Fruit fly (Drosophila melanogaster): ENCODE measurements around the gene Klp3A.

The Klp3A gene

DNA sequence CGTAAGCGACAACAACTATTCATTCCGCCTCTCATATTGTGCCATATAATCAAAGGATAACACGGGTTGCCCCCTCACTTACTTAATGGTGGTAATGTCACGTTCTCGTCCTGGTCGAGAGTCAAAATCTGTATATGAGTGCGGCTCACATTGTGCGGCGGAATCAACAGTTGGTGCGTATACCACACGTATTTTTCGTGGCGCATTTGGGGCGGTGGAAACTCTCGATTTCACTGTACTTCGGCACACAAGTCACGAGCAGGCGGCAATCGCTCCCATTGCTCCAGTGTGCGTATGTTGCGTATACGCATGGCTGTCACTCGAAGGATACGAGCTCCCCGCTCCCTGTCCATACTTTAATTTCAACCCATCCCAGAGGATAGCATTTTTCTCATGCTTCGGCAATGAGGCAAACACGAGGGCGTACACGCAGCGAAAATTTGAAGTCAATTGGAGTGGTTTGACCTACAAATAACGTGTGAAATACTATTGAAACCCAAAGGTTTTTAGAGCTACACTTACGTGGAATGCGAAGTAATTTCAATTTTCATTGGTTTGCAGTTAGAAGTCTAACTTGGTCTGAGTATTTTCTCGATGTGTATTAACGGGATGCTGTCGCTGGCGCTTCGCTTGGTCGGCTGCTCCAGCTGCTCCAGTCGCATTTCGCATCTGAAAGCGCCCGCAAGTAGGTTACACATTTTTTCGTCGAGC lies 21.9 kb downstream of the Klp3A start (continued):
- TF ChIP-seq CG7745 (tag; optimal IDR thresholded peaks at IDR 0.05): no peak

DNA sequence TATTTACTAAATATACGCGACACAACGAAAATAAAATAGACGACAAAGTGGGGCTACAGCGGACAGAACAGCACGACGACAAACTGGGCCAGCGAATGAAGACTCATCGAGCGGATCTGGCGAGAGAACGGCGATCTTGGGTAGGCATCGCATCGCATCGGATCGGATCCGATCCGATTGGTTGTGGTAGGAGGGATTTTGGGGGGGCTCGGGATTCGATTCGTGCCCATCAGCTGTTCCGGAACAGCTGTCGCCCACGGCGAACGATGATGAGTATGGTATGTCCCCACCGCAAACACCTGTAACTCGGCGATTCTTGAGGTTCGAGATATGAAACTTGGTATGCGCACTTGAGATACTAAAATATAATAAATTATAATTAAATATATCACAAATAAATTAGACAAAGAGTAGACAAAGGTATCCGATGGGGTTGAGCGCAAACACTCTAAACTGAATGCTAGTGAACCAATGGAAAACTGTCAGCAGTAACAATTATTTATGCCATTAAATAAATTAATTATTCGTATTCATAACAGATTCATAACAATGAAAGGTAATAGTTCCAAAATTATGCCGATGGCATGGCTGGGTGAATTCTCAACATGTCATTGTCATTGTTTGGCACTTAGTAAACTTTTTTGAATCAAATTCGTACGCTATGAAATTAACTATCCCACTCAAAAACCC lies 23.4 kb downstream of the Klp3A start, which contains the start of the genes Vha36-3 and AANATL7:
TSS of gene Vha36-3 (minus strand) at position 242 of the 690 bp plus-strand sequence.
TSS of gene AANATL7 (plus strand) at position 640 of the 690 bp plus-strand sequence.
- TF ChIP-seq CG14050 (GFP tag; IDR thresholded peaks at IDR 0.05): no peak
- peak; percentile 90 for TF ChIP-seq Deaf1 (tag; optimal IDR thresholded peaks at IDR 0.05)
- TF ChIP-seq gem (tag; optimal IDR thresholded peaks at IDR 0.05): no peak
- no peak for TF ChIP-seq CHES-1-like (GFP tag; optimal IDR thresholded peaks at IDR 0.05)
- no peak for TF ChIP-seq CG2875 (GFP tag; optimal IDR thresholded peaks at IDR 0.05)
- TF ChIP-seq CkIIα-i1 (GFP tag; IDR thresholded peaks at IDR 0.05): no peak
- TF ChIP-seq tio (GFP tag; optimal IDR thresholded peaks at IDR 0.05): no peak
- TF ChIP-seq CG12659 (GFP tag; optimal IDR thresholded peaks at IDR 0.05): no peak
- TF ChIP-seq crp (GFP tag; optimal IDR thresholded peaks at IDR 0.05): peak in 1 of 2 experiments; percentile 63
- peak; percentile 28 for TF ChIP-seq kah (GFP tag; optimal IDR thresholded peaks at IDR 0.05)
- no peak for TF ChIP-seq seq (GFP tag; IDR thresholded peaks at IDR 0.05)
- no peak for TF ChIP-seq CG7556 (GFP tag; optimal IDR thresholded peaks at IDR 0.05)
- no peak for TF ChIP-seq CG34376 (GFP tag; optimal IDR thresholded peaks at IDR 0.05)

DNA sequence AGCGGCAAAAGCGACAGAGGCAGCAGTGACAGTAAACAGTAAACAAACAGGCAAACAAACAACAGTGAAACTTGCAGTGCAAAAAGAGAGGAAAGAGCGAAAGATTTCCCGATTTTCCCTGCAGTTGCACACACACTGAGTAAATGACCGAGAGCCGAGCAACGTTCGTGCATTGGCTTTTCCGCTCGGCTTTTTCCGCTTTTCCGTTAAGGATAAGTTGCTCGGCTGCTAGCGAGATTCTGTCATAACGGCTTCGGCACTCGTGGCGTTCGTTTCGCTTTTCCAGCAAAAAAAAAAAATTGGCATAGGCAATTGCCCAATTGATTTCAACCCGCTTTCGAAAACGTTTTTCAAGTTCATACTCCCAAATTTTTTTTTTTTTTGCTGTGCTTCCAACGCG lies 50.0 kb downstream of the Klp3A start:
- TF ChIP-seq CG1024 (GFP tag; IDR thresholded peaks at IDR 0.05) (no peak), Ets97D (GFP tag; optimal IDR thresholded peaks at IDR 0.05) (no peak), Deaf1 (tag; optimal IDR thresholded peaks at IDR 0.05) (peak; percentile 90), Dp (GFP tag; optimal IDR thresholded peaks at IDR 0.05) (no peak), CG15011 (GFP tag; optimal IDR thresholded peaks at IDR 0.05) (no peak), jumu (GFP tag; optimal IDR thresholded peaks at IDR 0.05) (no peak), Dip3 (GFP tag; optimal IDR thresholded peaks at IDR 0.05) (no peak)

DNA sequence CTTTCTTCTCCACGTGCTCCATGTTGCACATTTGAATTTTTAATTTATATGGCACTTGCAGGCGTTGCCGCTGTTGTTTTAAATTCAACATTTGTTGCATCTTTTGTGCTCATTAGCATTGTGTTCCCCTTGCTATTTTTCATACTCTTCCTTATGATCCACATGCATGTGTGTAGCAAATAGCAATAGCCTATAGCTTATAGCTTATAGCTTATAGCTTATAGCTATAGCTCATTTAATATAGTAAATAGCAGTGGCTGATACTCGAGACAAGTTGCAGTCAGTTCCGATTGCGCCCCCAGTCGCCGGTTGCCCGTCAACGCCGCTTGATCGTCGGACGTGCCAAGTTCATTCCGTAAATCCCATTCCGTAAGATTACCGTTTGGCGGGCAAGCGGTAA lies 51.9 kb downstream of the Klp3A start, which contains the start of gene Pdfr:
TSS of gene Pdfr (plus strand) at position 301 of the 400 bp plus-strand sequence.
- no peak for TF ChIP-seq CG1792 (GFP tag; optimal IDR thresholded peaks at IDR 0.05)
- no peak for TF ChIP-seq CG4328 (GFP tag; optimal IDR thresholded peaks at IDR 0.05)
- TF ChIP-seq Dp (GFP tag; optimal IDR thresholded peaks at IDR 0.05): no peak
- no peak for TF ChIP-seq CG4820 (GFP tag; optimal IDR thresholded peaks at IDR 0.05)
- no peak for TF ChIP-seq NC2β (GFP tag; optimal IDR thresholded peaks at IDR 0.05)
- no peak for TF ChIP-seq al (GFP tag; IDR thresholded peaks at IDR 0.05)
- TF ChIP-seq CG31224 (GFP tag; IDR thresholded peaks at IDR 0.05): no peak
- TF ChIP-seq pum (GFP tag; optimal IDR thresholded peaks at IDR 0.05): no peak
- TF ChIP-seq run (tag; optimal IDR thresholded peaks at IDR 0.05): no peak
- no peak for TF ChIP-seq Fer2 (tag; optimal IDR thresholded peaks at IDR 0.05)
- TF ChIP-seq CG13624 (GFP tag; optimal IDR thresholded peaks at IDR 0.05): no peak
- TF ChIP-seq BtbVII (GFP tag; optimal IDR thresholded peaks at IDR 0.05): no peak
- TF ChIP-seq pan (optimal IDR thresholded peaks at IDR 0.05): no peak
- TF ChIP-seq pan (GFP tag; optimal IDR thresholded peaks at IDR 0.05 in 1 of 2, IDR thresholded peaks at IDR 0.05 in 1 of 2): no peak
- TF ChIP-seq Neu2 (GFP tag; optimal IDR thresholded peaks at IDR 0.05; ENCODE audit: borderline replicate concordance): no peak
- no peak for TF ChIP-seq fd3F (GFP tag; optimal IDR thresholded peaks at IDR 0.05)
- TF ChIP-seq YL-1 (GFP tag; optimal IDR thresholded peaks at IDR 0.05): no peak

Measured in whole organism, embryonic.